Fruit fly (Drosophila melanogaster) whole organism, embryonic: ENCODE results near the gene sxe2.

Experiments used
- Ada2b ChIP-seq: fragments of 200-800 bp; sonication (Bioruptor generic); IDR thresholded peaks from 2 replicates; pipeline ENCODE4 v1.3.6; 2022; ENCODE audit warnings: missing biosample characterization, missing genetic modification characterization
- Atf-2 ChIP-seq: fragments of 200-800 bp; sonication (Bioruptor generic); optimal IDR thresholded peaks from 2 replicates; lab custom pipeline; 2016; ENCODE audit warnings: missing biosample characterization, missing genetic modification characterization
- Atf3 ChIP-seq: fragments of 200-800 bp; sonication (Bioruptor generic); optimal IDR thresholded peaks from 3 replicates; lab custom pipeline; 2016; ENCODE audit warnings: missing biosample characterization, missing genetic modification characterization
- Bteb2 ChIP-seq: fragments of 200-800 bp; sonication (Bioruptor generic); optimal IDR thresholded peaks from 2 replicates; lab custom pipeline; 2016; ENCODE audit warnings: missing biosample characterization, missing genetic modification characterization
- CG10959 ChIP-seq: fragments of 200-800 bp; sonication (Bioruptor generic); IDR thresholded peaks from 2 replicates; pipeline ENCODE4 v1.3.6; 2022; ENCODE audit warnings: missing biosample characterization, missing genetic modification characterization
- CG11695 ChIP-seq: fragments of 200-800 bp; sonication (Bioruptor generic); IDR thresholded peaks from 3 replicates; pipeline ENCODE4 v1.3.6; 2022; ENCODE audit warnings: missing biosample characterization, missing genetic modification characterization
- CG13287 ChIP-seq: fragments of 200-800 bp; sonication (Bioruptor generic); IDR thresholded peaks from 2 replicates; pipeline ENCODE4 v1.3.6; 2022; ENCODE audit warnings: missing biosample characterization, missing genetic modification characterization; ENCODE audit not compliant: partially characterized antibody
- CG14860 ChIP-seq: fragments of 200-800 bp; sonication (Bioruptor generic); IDR thresholded peaks from 3 replicates; pipeline ENCODE4 v1.3.6; 2022; ENCODE audit warnings: missing biosample characterization, missing genetic modification characterization; ENCODE audit not compliant: partially characterized antibody
- CG15011 ChIP-seq: fragments of 200-800 bp; sonication (Bioruptor generic); optimal IDR thresholded peaks from 3 replicates; lab custom pipeline; 2018; ENCODE audit warnings: missing biosample characterization, mild to moderate bottlenecking, missing genetic modification characterization
- CG1529 ChIP-seq: fragments of 200-800 bp; sonication (Bioruptor generic); optimal IDR thresholded peaks from 3 replicates; lab custom pipeline; 2018; ENCODE audit warnings: missing biosample characterization, missing genetic modification characterization
- CG15514 ChIP-seq: fragments of 200-800 bp; sonication (Bioruptor generic); optimal IDR thresholded peaks from 3 replicates; lab custom pipeline; 2017; ENCODE audit warnings: missing biosample characterization, missing genetic modification characterization, mild to moderate bottlenecking, moderate library complexity, missing genetic modification reagents
- CG17186 ChIP-seq: fragments of 200-800 bp; sonication (Bioruptor generic); optimal IDR thresholded peaks from 3 replicates; lab custom pipeline; 2017; ENCODE audit warnings: missing biosample characterization, missing genetic modification reagents, missing genetic modification characterization
- CG18476 ChIP-seq: fragments of 200-800 bp; sonication (Bioruptor generic); optimal IDR thresholded peaks from 2 replicates; lab custom pipeline; 2016; ENCODE audit warnings: missing biosample characterization, mild to moderate bottlenecking, missing genetic modification characterization
- CG2199 ChIP-seq: fragments of 200-800 bp; sonication (Bioruptor generic); IDR thresholded peaks from 3 replicates; pipeline ENCODE4 v1.3.6; 2022; ENCODE audit warnings: missing biosample characterization, missing genetic modification characterization
- CG2712 ChIP-seq: fragments of 200-800 bp; optimal IDR thresholded peaks from 3 replicates; lab custom pipeline; 2019; ENCODE audit warnings: missing biosample characterization, mild to moderate bottlenecking, missing genetic modification characterization, moderate library complexity
- CG34422 ChIP-seq: fragments of 200-800 bp; sonication (Bioruptor generic); IDR thresholded peaks from 3 replicates; pipeline ENCODE4 v1.3.6; 2022; ENCODE audit warnings: missing biosample characterization, missing genetic modification characterization
- CG4707 ChIP-seq: fragments of 200-800 bp; sonication (Bioruptor generic); optimal IDR thresholded peaks from 2 replicates; lab custom pipeline; 2018; ENCODE audit warnings: missing biosample characterization, mild to moderate bottlenecking, missing genetic modification characterization, moderate library complexity
- CG4730 ChIP-seq: fragments of 200-800 bp; sonication (Bioruptor generic); IDR thresholded peaks from 2 replicates; pipeline ENCODE4 v1.3.6; 2022; ENCODE audit warnings: missing biosample characterization, missing genetic modification characterization
- CG6813 ChIP-seq: fragments of 200-800 bp; sonication (Bioruptor generic); optimal IDR thresholded peaks from 2 replicates; lab custom pipeline; 2017; ENCODE audit warnings: missing biosample characterization, missing genetic modification characterization, mild to moderate bottlenecking, moderate library complexity, missing genetic modification reagents
- CG8281 ChIP-seq: fragments of 200-800 bp; sonication (Bioruptor generic); optimal IDR thresholded peaks from 2 replicates; lab custom pipeline; 2018; ENCODE audit warnings: missing biosample characterization, mild to moderate bottlenecking, missing genetic modification characterization, moderate library complexity
- CG8359 ChIP-seq: fragments of 200-800 bp; sonication (Bioruptor generic); optimal IDR thresholded peaks from 2 replicates; lab custom pipeline; 2017; ENCODE audit warnings: missing biosample characterization, mild to moderate bottlenecking, missing genetic modification characterization, borderline replicate concordance
- CG8478 ChIP-seq: fragments of >200 bp; optimal IDR thresholded peaks from 2 replicates; lab custom pipeline; 2018
- Dad ChIP-seq: fragments of 200-800 bp; sonication (Bioruptor generic); optimal IDR thresholded peaks from 3 replicates; lab custom pipeline; 2016; ENCODE audit warnings: missing biosample characterization, missing genetic modification characterization
- Doc3 ChIP-seq: fragments of 200-800 bp; sonication (Bioruptor generic); IDR thresholded peaks from 3 replicates; pipeline ENCODE4 v1.3.6; 2022; ENCODE audit warnings: missing biosample characterization, missing genetic modification characterization; ENCODE audit not compliant: partially characterized antibody
- Dp ChIP-seq: fragments of 200-800 bp; sonication (Bioruptor generic); optimal IDR thresholded peaks from 2 replicates; lab custom pipeline; 2018; ENCODE audit warnings: missing biosample characterization, mild to moderate bottlenecking, missing genetic modification characterization, moderate library complexity
- Dref ChIP-seq: fragments of 200-800 bp; sonication (Bioruptor generic); IDR thresholded peaks from 2 replicates; pipeline ENCODE4 v1.3.6; 2022; ENCODE audit warnings: missing biosample characterization, missing genetic modification characterization
- Drgx ChIP-seq: fragments of 200-800 bp; sonication (Bioruptor generic); IDR thresholded peaks from 2 replicates; pipeline ENCODE4 v1.3.6; 2022; ENCODE audit warnings: missing biosample characterization, missing genetic modification characterization
- Fer1 ChIP-seq: fragments of 200-800 bp; sonication (Bioruptor generic); optimal IDR thresholded peaks from 2 replicates; lab custom pipeline; 2017; ENCODE audit warnings: missing biosample characterization, mild to moderate bottlenecking, missing genetic modification characterization
- GATAe ChIP-seq: fragments of 200-800 bp; sonication (Bioruptor generic); conservative IDR thresholded peaks from 2 replicates; pipeline ENCODE4 v1.3.6; 2022; ENCODE audit warnings: missing biosample characterization, missing genetic modification characterization
- HmgD ChIP-seq: fragments of 200-800 bp; sonication (Bioruptor generic); optimal IDR thresholded peaks from 3 replicates; lab custom pipeline; 2016; ENCODE audit warnings: missing biosample characterization, missing genetic modification characterization
- Hr51 ChIP-seq, 2 experiments: fragments of 200-800 bp; sonication (Bioruptor generic); optimal IDR thresholded peaks; 2 replicates in 1 of 2; 3 replicates in 1 of 2; lab custom pipeline; 2016 to 2018; ENCODE audit warnings: missing biosample characterization in 2 of 2, missing genetic modification characterization in 2 of 2, mild to moderate bottlenecking in 1 of 2, moderate library complexity in 1 of 2
- Lpt ChIP-seq: fragments of >200 bp; optimal IDR thresholded peaks from 2 replicates; lab custom pipeline; 2018; ENCODE audit warnings: missing biosample characterization, missing genetic modification characterization
- NC2α ChIP-seq: fragments of 200-800 bp; sonication (Bioruptor generic); optimal IDR thresholded peaks from 2 replicates; lab custom pipeline; 2016; ENCODE audit warnings: missing biosample characterization, missing genetic modification characterization
- Nf-YC ChIP-seq: fragments of 200-800 bp; optimal IDR thresholded peaks from 3 replicates; lab custom pipeline; 2019; ENCODE audit warnings: missing biosample characterization, mild to moderate bottlenecking, missing genetic modification characterization, moderate library complexity
- Spps ChIP-seq: fragments of 200-800 bp; sonication (Bioruptor generic); optimal IDR thresholded peaks from 2 replicates; lab custom pipeline; 2018; ENCODE audit warnings: missing biosample characterization, mild to moderate bottlenecking, missing genetic modification characterization
- Stat92E ChIP-seq, 3 experiments: fragments of >200 bp in 2 of 3; fragments of 200-800 bp in 1 of 3; sonication (Bioruptor generic) in 1 of 3; optimal IDR thresholded peaks; 2 replicates each; lab custom pipeline; 2017 to 2019; ENCODE audit warnings: missing biosample characterization in 3 of 3, missing genetic modification characterization in 3 of 3, mild to moderate bottlenecking in 1 of 3, moderate library complexity in 1 of 3
- cg ChIP-seq: fragments of 200-800 bp; sonication (Bioruptor generic); optimal IDR thresholded peaks from 3 replicates; lab custom pipeline; 2019; ENCODE audit warnings: missing biosample characterization, mild to moderate bottlenecking, missing genetic modification characterization, moderate library complexity
- disco-r ChIP-seq: fragments of 200-800 bp; sonication (Bioruptor generic); optimal IDR thresholded peaks from 2 replicates; lab custom pipeline; 2016; ENCODE audit warnings: missing biosample characterization, missing genetic modification characterization
- emc ChIP-seq: fragments of 200-800 bp; sonication (Bioruptor generic); optimal IDR thresholded peaks from 2 replicates; lab custom pipeline; 2016; ENCODE audit warnings: missing biosample characterization, missing genetic modification characterization
- gt ChIP-seq: fragments of 200-800 bp; sonication (Bioruptor generic); IDR thresholded peaks from 2 replicates; pipeline ENCODE4 v1.3.6; 2022; ENCODE audit warnings: missing biosample characterization, missing genetic modification characterization
- lov ChIP-seq, 2 experiments: fragments of 200-800 bp in 1 of 2; fragments of >200 bp in 1 of 2; sonication (Bioruptor generic) in 1 of 2; IDR thresholded peaks in 1 of 2; optimal IDR thresholded peaks in 1 of 2; 2 replicates in 1 of 2; 3 replicates in 1 of 2; pipeline versions ENCODE4 v1.3.6 to Lab custom; 2017 to 2022; ENCODE audit warnings: missing biosample characterization in 1 of 2, missing genetic modification characterization in 1 of 2
- pb ChIP-seq: fragments of 200-800 bp; sonication (Bioruptor generic); optimal IDR thresholded peaks from 3 replicates; lab custom pipeline; 2016; ENCODE audit warnings: missing biosample characterization, missing genetic modification characterization
- psq ChIP-seq: fragments of 200-800 bp; sonication (Bioruptor generic); optimal IDR thresholded peaks from 2 replicates; lab custom pipeline; 2017; ENCODE audit warnings: missing biosample characterization, missing genetic modification characterization
- rib ChIP-seq: fragments of 200-800 bp; sonication (Bioruptor generic); IDR thresholded peaks from 2 replicates; pipeline ENCODE4 v1.3.6; 2022; ENCODE audit warnings: missing biosample characterization, missing genetic modification characterization
- ro ChIP-seq: fragments of 200-800 bp; sonication (Bioruptor generic); IDR thresholded peaks from 2 replicates; pipeline ENCODE4 v1.3.6; 2022; ENCODE audit warnings: missing biosample characterization, missing genetic modification characterization
- slou ChIP-seq: fragments of 200-800 bp; sonication (Bioruptor generic); optimal IDR thresholded peaks from 3 replicates; lab custom pipeline; 2016; ENCODE audit warnings: missing biosample characterization, missing genetic modification characterization
- sna ChIP-seq: fragments of 200-800 bp; sonication (Bioruptor generic); IDR thresholded peaks from 2 replicates; pipeline ENCODE4 v1.3.6; 2022; ENCODE audit warnings: missing biosample characterization, missing genetic modification characterization; ENCODE audit not compliant: partially characterized antibody
- stwl ChIP-seq: fragments of 200-800 bp; sonication (Bioruptor generic); optimal IDR thresholded peaks from 3 replicates; lab custom pipeline; 2018; ENCODE audit warnings: missing biosample characterization, mild to moderate bottlenecking, missing genetic modification characterization, moderate library complexity
- wdn ChIP-seq: fragments of 200-800 bp; sonication (Bioruptor generic); IDR thresholded peaks from 2 replicates; pipeline ENCODE4 v1.3.6; 2022; ENCODE audit warnings: missing biosample characterization, missing genetic modification characterization

The sxe2 gene

DNA sequence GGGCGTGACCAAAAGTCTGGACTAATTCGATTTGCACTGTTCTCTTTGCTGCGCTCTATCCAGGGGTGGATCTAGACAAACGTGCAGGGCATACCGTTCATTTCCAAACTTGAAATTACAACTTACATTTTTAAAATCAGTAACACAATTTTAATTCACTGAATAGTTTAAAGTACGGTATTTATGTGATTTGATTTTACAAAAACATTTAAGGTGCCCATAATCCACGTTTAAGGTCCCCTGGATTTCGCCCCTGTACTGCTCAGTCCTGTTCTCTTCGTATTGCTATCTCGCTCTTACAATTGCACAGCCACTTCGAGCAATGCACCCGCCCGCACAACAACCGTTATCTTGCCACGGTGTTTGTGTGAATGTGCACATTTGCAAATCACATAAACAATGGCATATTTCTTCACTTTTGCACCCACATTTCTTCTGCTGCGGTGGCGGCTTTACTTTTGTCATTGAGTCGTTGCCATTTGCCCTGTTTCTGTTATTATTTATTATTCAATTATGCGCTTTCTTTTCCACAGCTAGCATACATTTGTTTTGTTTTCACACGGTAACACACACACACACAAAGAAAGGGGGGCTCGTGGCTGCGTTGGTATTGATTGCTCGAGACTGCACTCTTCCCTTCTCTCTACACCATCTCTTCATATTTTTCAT is 14.1 kb downstream of the sxe2 start (continued):
- TF ChIP-seq CG6813 (GFP tag; lab: Kevin White, UChicago) (peak; percentile 78), sna (GFP tag; lab: Robert Waterston, UW) (no peak), Atf-2 (GFP tag; lab: Kevin White, UChicago) (peak; percentile 66), Doc3 (GFP tag; lab: Robert Waterston, UW) (no peak), CG11695 (peak; percentile 81), CG10959 (GFP tag; lab: Robert Waterston, UW) (peak; percentile 92), Ada2b (GFP tag; lab: Robert Waterston, UW) (peak; percentile 79), CG17186 (GFP tag; lab: Kevin White, UChicago) (peak; percentile 40), CG8478 (lab: Kevin White, UChicago) (no peak), CG8281 (tag; lab: Kevin White, UChicago) (peak; percentile 39), NC2α (GFP tag; lab: Kevin White, UChicago) (peak; percentile 64), disco-r (peak; percentile 33), gt (peak; percentile 46), CG4730 (peak; percentile 80), Hr51 (GFP tag; optimal IDR thresholded peaks at IDR 0.05; lab: Kevin White, UChicago) (peak; percentile 25 to 63), CG1529 (GFP tag; lab: Kevin White, UChicago) (peak; percentile 72), CG2712 (tag; lab: Kevin White, UChicago) (peak; percentile 89), CG13287 (GFP tag; lab: Robert Waterston, UW) (no peak), Dp (GFP tag; lab: Kevin White, UChicago) (no peak), stwl (tag; lab: Kevin White, UChicago) (peak; percentile 43), CG15514 (GFP tag; lab: Kevin White, UChicago) (no peak), Stat92E (GFP tag; optimal IDR thresholded peaks at IDR 0.05; lab: Kevin White, UChicago) (peak in 1 of 3 experiments; percentile 70), rib (GFP tag; lab: Robert Waterston, UW) (no peak), Atf3 (GFP tag; lab: Kevin White, UChicago) (peak; percentile 82), GATAe (GFP tag; lab: Robert Waterston, UW) (no peak), Dad (GFP tag; lab: Kevin White, UChicago) (peak; percentile 53), Lpt (GFP tag; lab: Kevin White, UChicago) (no peak), CG14860 (GFP tag; lab: Robert Waterston, UW) (no peak), Fer1 (GFP tag; lab: Kevin White, UChicago) (peak; percentile 27), CG8359 (peak; percentile 64), Nf-YC (tag; lab: Kevin White, UChicago) (no peak), Spps (tag; lab: Kevin White, UChicago) (peak; percentile 70), Dref (GFP tag; lab: Robert Waterston, UW) (no peak), CG18476 (GFP tag; lab: Kevin White, UChicago) (peak; percentile 59), lov (optimal IDR thresholded peaks at IDR 0.05; lab: Kevin White, UChicago) (no peak), lov (GFP tag; IDR thresholded peaks at IDR 0.05; lab: Robert Waterston, UW) (peak; percentile 72; the same call in 2 of the 3 replicates), slou (no peak), ro (GFP tag; lab: Robert Waterston, UW) (peak; percentile 50; the same call in 1 of the 2 replicates), emc (GFP tag; lab: Kevin White, UChicago) (peak; percentile 24), HmgD (GFP tag; lab: Kevin White, UChicago) (no peak), psq (peak; percentile 8), CG34422 (GFP tag; lab: Robert Waterston, UW) (peak; percentile 81; the same call in 2 of the 3 replicates), cg (peak; percentile 82), Drgx (peak; percentile 99), CG2199 (GFP tag; lab: Robert Waterston, UW) (peak; percentile 68; the same call in 1 of the 3 replicates), wdn (GFP tag; lab: Robert Waterston, UW) (no peak), Bteb2 (GFP tag; lab: Kevin White, UChicago) (peak; percentile 26), CG4707 (GFP tag; lab: Kevin White, UChicago) (peak; percentile 18), pb (GFP tag; lab: Kevin White, UChicago) (peak; percentile 45), CG15011 (GFP tag; lab: Kevin White, UChicago) (peak; percentile 21)
